Fruit fly (Drosophila melanogaster) whole organism, adult: Measurements from ENCODE around the gene Ugt36D1.

Experiments used
- CG14711 ChIP-seq: fragments of 200-800 bp; sonication (Bioruptor generic); optimal IDR thresholded peaks from 2 replicates; lab custom pipeline; 2018; ENCODE audit warnings: missing biosample characterization, mild to moderate bottlenecking, missing genetic modification characterization, moderate library complexity
- CG7101 ChIP-seq: fragments of 200-800 bp; sonication (Bioruptor generic); optimal IDR thresholded peaks from 2 replicates; lab custom pipeline; 2018; ENCODE audit warnings: missing biosample characterization, mild to moderate bottlenecking, missing genetic modification characterization, moderate library complexity
- bab1 ChIP-seq: fragments of 200-800 bp; sonication (Bioruptor generic); optimal IDR thresholded peaks from 3 replicates; lab custom pipeline; 2019; ENCODE audit warnings: missing biosample characterization, mild to moderate bottlenecking, missing genetic modification characterization, moderate library complexity
- ovo ChIP-seq: fragments of 200-800 bp; sonication (Bioruptor generic); optimal IDR thresholded peaks from 2 replicates; lab custom pipeline; 2016; ENCODE audit warnings: missing biosample characterization, missing genetic modification characterization

DNA sequence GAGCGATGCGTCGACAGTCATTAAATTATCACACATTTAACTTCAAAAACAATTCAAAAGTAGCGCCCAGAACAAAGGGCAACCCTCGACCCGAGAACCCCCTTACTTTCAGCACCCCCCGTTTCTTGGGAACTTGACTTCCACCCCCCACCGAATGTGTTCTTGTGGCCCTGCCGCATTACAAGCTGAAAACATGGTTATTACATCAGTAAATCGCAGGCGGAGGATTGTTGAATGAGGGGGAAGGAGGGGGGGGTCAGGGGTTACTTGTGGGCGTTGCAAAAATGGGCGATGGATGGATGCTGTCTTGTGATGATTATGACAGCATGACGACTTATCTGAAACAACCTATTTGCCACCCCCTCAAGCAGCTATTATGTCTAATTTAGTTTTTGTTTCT, 8.2 kb upstream of the Ugt36D1 start:
- TF ChIP-seq ovo (GFP tag; lab: Kevin White, UChicago) (no peak), CG14711 (tag; lab: Kevin White, UChicago) (no peak), CG7101 (tag; lab: Kevin White, UChicago) (no peak), bab1 (GFP tag; lab: Kevin White, UChicago) (no peak)
